Worm (Caenorhabditis elegans): ENCODE data around the gene gcna-1.
A peak's percentile ranks its signal among the peaks of the same experiment; 100 is the strongest.

The gcna-1 gene

ce11 chrIII:5988010-5988409 lies 20.9 kb downstream of the gcna-1 start (continued):
- TF ChIP-seq elt-2 (tag; optimal IDR thresholded peaks at IDR 0.05) (no peak), irx-1 (tag; optimal IDR thresholded peaks at IDR 0.05) (no peak), ceh-82 (tag; optimal IDR thresholded peaks at IDR 0.05) (peak in 1 of 3 experiments; percentile 14), hlh-17 (GFP tag; optimal IDR thresholded peaks at IDR 0.05; ENCODE audit: borderline replicate concordance) (no peak)

- TF ChIP-seq snpc-4 (tag; optimal IDR thresholded peaks at IDR 0.05): no peak
- TF ChIP-seq ceh-82 (tag; optimal IDR thresholded peaks at IDR 0.05): no peak
- TF ChIP-seq lir-3 (tag; optimal IDR thresholded peaks at IDR 0.05; ENCODE audit: poor library complexity): no peak
- no peak for TF ChIP-seq fkh-10 (GFP tag; optimal IDR thresholded peaks at IDR 0.05)
- TF ChIP-seq pax-3 (tag; optimal IDR thresholded peaks at IDR 0.05): no peak
- TF ChIP-seq nhr-237 (tag; optimal IDR thresholded peaks at IDR 0.05): no peak
- no peak for TF ChIP-seq nhr-28 (tag; optimal IDR thresholded peaks at IDR 0.05)
- TF ChIP-seq ceh-88 (GFP tag; IDR thresholded peaks at IDR 0.05): no peak
- no peak for TF ChIP-seq ztf-11 (tag; optimal IDR thresholded peaks at IDR 0.05)
- TF ChIP-seq lsy-2 (tag; optimal IDR thresholded peaks at IDR 0.05): no peak
- no peak for TF ChIP-seq aly-2 (tag; optimal IDR thresholded peaks at IDR 0.05)
- TF ChIP-seq ztf-4 (tag; optimal IDR thresholded peaks at IDR 0.05): no peak
- no peak for TF ChIP-seq tbx-2 (tag; optimal IDR thresholded peaks at IDR 0.05)
- TF ChIP-seq hlh-17 (GFP tag; optimal IDR thresholded peaks at IDR 0.05; ENCODE audit: borderline replicate concordance): no peak
- TF ChIP-seq grh-1 (GFP tag; IDR thresholded peaks at IDR 0.05): no peak
Observed at ce11 chrIII:5985340-5985739, 23.5 kb downstream of the gcna-1 start, which contains the start of gene T04C9.3. Gene T04C9.3 (plus strand): TSS chrIII:5985640.

ce11 chrIII:5982753-5983390 lies 26.0 kb downstream of the gcna-1 start:
- TF ChIP-seq nhr-20 (tag; optimal IDR thresholded peaks at IDR 0.05) (peak; percentile 9), lin-35 (GFP tag; optimal IDR thresholded peaks at IDR 0.05) (peak in 1 of 2 experiments; percentile 20), snu-23 (GFP tag; optimal IDR thresholded peaks at IDR 0.05) (peak; percentile 13), swsn-7 (tag; optimal IDR thresholded peaks at IDR 0.05) (peak; percentile 8), nhr-84 (tag; optimal IDR thresholded peaks at IDR 0.05) (no peak), nhr-19 (GFP tag; conservative IDR thresholded peaks at IDR 0.05) (no peak), tlp-1 (tag; optimal IDR thresholded peaks at IDR 0.05) (no peak), grh-1 (GFP tag; IDR thresholded peaks at IDR 0.05) (no peak), unc-98 (GFP tag; IDR thresholded peaks at IDR 0.05) (no peak), ceh-88 (GFP tag; IDR thresholded peaks at IDR 0.05) (no peak), blmp-1 (tag; optimal IDR thresholded peaks at IDR 0.05) (peak; percentile 47), ets-5 (GFP tag; IDR thresholded peaks at IDR 0.05) (no peak), nhr-85 (tag) (peak; percentile 81), nhr-90 (tag; optimal IDR thresholded peaks at IDR 0.05; ENCODE audit: poor library complexity) (peak; percentile 1), lsy-2 (tag; optimal IDR thresholded peaks at IDR 0.05) (peak in 1 of 2 experiments; percentile 24), lin-14 (GFP tag; optimal IDR thresholded peaks at IDR 0.05) (peak; percentile 77)

ce11 chrIII:5982026-5982425 lies 26.9 kb downstream of the gcna-1 start, which contains the start of gene frm-2:
Gene frm-2 (minus strand): TSS chrIII:5982126.
- TF ChIP-seq elt-2 (tag; optimal IDR thresholded peaks at IDR 0.05) (no peak), ceh-88 (GFP tag; IDR thresholded peaks at IDR 0.05) (no peak), lin-35 (GFP tag; optimal IDR thresholded peaks at IDR 0.05) (no peak), snu-23 (GFP tag; optimal IDR thresholded peaks at IDR 0.05) (no peak), ztf-4 (tag; optimal IDR thresholded peaks at IDR 0.05) (no peak), rnt-1 (tag; optimal IDR thresholded peaks at IDR 0.05) (no peak), dpl-1 (GFP tag; optimal IDR thresholded peaks at IDR 0.05) (no peak), nhr-20 (tag; optimal IDR thresholded peaks at IDR 0.05) (no peak), dsc-1 (tag; optimal IDR thresholded peaks at IDR 0.05) (no peak), snpc-4 (tag; optimal IDR thresholded peaks at IDR 0.05) (no peak), hpl-2 (GFP tag; optimal IDR thresholded peaks at IDR 0.05) (no peak), jun-1 (tag; optimal IDR thresholded peaks at IDR 0.05) (no peak), nhr-77 (tag; optimal IDR thresholded peaks at IDR 0.05) (no peak), sox-4 (tag; optimal IDR thresholded peaks at IDR 0.05) (no peak), blmp-1 (tag; optimal IDR thresholded peaks at IDR 0.05) (no peak)
